Worm (Caenorhabditis elegans) whole organism, L4 larva: ENCODE results near the gene mtx-2.

Experiments
- ctbp-1 ChIP-seq: fragments of 200-800 bp; sonication (Bioruptor generic); IDR thresholded peaks from 2 replicates; pipeline ENCODE4 v1.3.6; 2022; ENCODE audit warnings: missing genetic modification reagents, missing genetic modification characterization, missing compliant biosample characterization
- egl-27 ChIP-seq: sonication (generic microtip); optimal IDR thresholded peaks from 3 replicates; lab custom pipeline; 2017; ENCODE audit warnings: missing biosample characterization, missing genetic modification reagents, missing genetic modification characterization
- nhr-11 ChIP-seq: fragments of 150-350 bp; optimal IDR thresholded peaks from 2 replicates; lab custom pipeline; 2014; ENCODE audit warnings: missing biosample characterization, missing genetic modification characterization
- nhr-77 ChIP-seq: fragments of 150-350 bp; optimal IDR thresholded peaks from 2 replicates; lab custom pipeline; 2014; ENCODE audit warnings: missing biosample characterization, missing genetic modification characterization
- skn-1 ChIP-seq: fragments of 150-350 bp; optimal IDR thresholded peaks from 2 replicates; lab custom pipeline; 2014; ENCODE audit warnings: missing biosample characterization, missing genetic modification characterization
- unc-62 ChIP-seq, 3 experiments: fragments of 150-350 bp in 1 of 3; sonication (generic microtip); optimal IDR thresholded peaks in 2 of 3; peaks in 1 of 3; 1 replicate in 1 of 3; 2 replicates in 2 of 3; lab custom pipeline; 2014 to 2017; ENCODE audit warnings: missing biosample characterization in 3 of 3, missing genetic modification characterization in 3 of 3, missing genetic modification reagents in 3 of 3, missing genotype in 1 of 3
- ztf-11 ChIP-seq: fragments of 150-350 bp; optimal IDR thresholded peaks from 2 replicates; lab custom pipeline; 2014; ENCODE audit warnings: missing biosample characterization, missing genetic modification characterization

- TF ChIP-seq unc-62 (GFP tag; optimal IDR thresholded peaks at IDR 0.05 in 1 of 2; lab: Kevin White, UChicago) = no peak
- TF ChIP-seq unc-62 (tag; optimal IDR thresholded peaks at IDR 0.05; lab: Kevin White, UChicago) = no peak
- TF ChIP-seq ztf-11 (tag; lab: Kevin White, UChicago) = no peak
- TF ChIP-seq nhr-77 (tag; lab: Kevin White, UChicago) = no peak
- TF ChIP-seq nhr-11 (tag; lab: Kevin White, UChicago) = no peak
- TF ChIP-seq egl-27 = no peak
- no peak for TF ChIP-seq skn-1 (tag; lab: Kevin White, UChicago)
- TF ChIP-seq ctbp-1 = no peak
These were observed 46.9 kb downstream of the mtx-2 start for ce11 chrIII:7716550-7716949.
